Worm (Caenorhabditis elegans) whole organism, L2 larva: ENCODE results near the gene F46B6.12.

Source experiments
- C34F6.9 ChIP-seq: fragments of 150-350 bp; optimal IDR thresholded peaks from 2 replicates; lab custom pipeline; 2014; ENCODE audit warnings: missing biosample characterization, missing genetic modification characterization
- F13H6.1 ChIP-seq: sonication (generic microtip); optimal IDR thresholded peaks from 2 replicates; lab custom pipeline; 2016; ENCODE audit warnings: missing genetic modification characterization, missing compliant biosample characterization
- R02D3.7 ChIP-seq: fragments of 150-350 bp; optimal IDR thresholded peaks from 2 replicates; lab custom pipeline; 2014; ENCODE audit warnings: missing biosample characterization, missing genetic modification characterization
- Y55F3AM.14 ChIP-seq: fragments of 200-800 bp; sonication (Bioruptor generic); optimal IDR thresholded peaks from 2 replicates; lab custom pipeline; 2018; ENCODE audit warnings: mild to moderate bottlenecking, missing genetic modification characterization, missing compliant biosample characterization
- ZK546.5 ChIP-seq: sonication (generic microtip); optimal IDR thresholded peaks from 2 replicates; lab custom pipeline; 2017; ENCODE audit warnings: missing biosample characterization, missing genetic modification characterization
- alr-1 ChIP-seq: fragments of 150-350 bp; optimal IDR thresholded peaks from 2 replicates; lab custom pipeline; 2014; ENCODE audit warnings: missing biosample characterization, missing genetic modification characterization
- aly-2 ChIP-seq: fragments of 150-350 bp; optimal IDR thresholded peaks from 2 replicates; lab custom pipeline; 2014; ENCODE audit warnings: missing biosample characterization, missing genetic modification characterization
- ama-1 ChIP-seq: fragments of 150-350 bp; optimal IDR thresholded peaks from 2 replicates; lab custom pipeline; 2018; ENCODE audit warnings: inconsistent platforms
- blmp-1 ChIP-seq: sonication (generic microtip); optimal IDR thresholded peaks from 2 replicates; lab custom pipeline; 2017; ENCODE audit warnings: missing genetic modification characterization, mild to moderate bottlenecking, missing compliant biosample characterization, antibody characterized with exemption, moderate library complexity; ENCODE audit not compliant: insufficient read depth
- ceh-16 ChIP-seq: fragments of 150-350 bp; optimal IDR thresholded peaks from 2 replicates; lab custom pipeline; 2014; ENCODE audit warnings: missing biosample characterization, missing genetic modification characterization
- ceh-82 ChIP-seq: fragments of 150-350 bp; optimal IDR thresholded peaks from 2 replicates; lab custom pipeline; 2014; ENCODE audit warnings: missing biosample characterization, missing genetic modification characterization
- crh-2 ChIP-seq: sonication (generic microtip); optimal IDR thresholded peaks from 2 replicates; lab custom pipeline; 2017; ENCODE audit warnings: missing biosample characterization, missing genetic modification characterization
- dmd-4 ChIP-seq: sonication (generic microtip); optimal IDR thresholded peaks from 2 replicates; lab custom pipeline; 2017; ENCODE audit warnings: missing biosample characterization, missing genetic modification characterization
- egl-27 ChIP-seq: sonication (generic microtip); optimal IDR thresholded peaks from 3 replicates; lab custom pipeline; 2017; ENCODE audit warnings: missing biosample characterization, missing genetic modification reagents, missing genetic modification characterization
- elt-1 ChIP-seq: fragments of 150-350 bp; optimal IDR thresholded peaks from 2 replicates; lab custom pipeline; 2014; ENCODE audit warnings: missing biosample characterization, missing genetic modification characterization
- elt-3 ChIP-seq: sonication (generic microtip); optimal IDR thresholded peaks from 2 replicates; lab custom pipeline; 2017; ENCODE audit warnings: missing biosample characterization, missing genetic modification characterization
- fos-1 ChIP-seq: fragments of 150-350 bp; optimal IDR thresholded peaks from 2 replicates; lab custom pipeline; 2014; ENCODE audit warnings: missing biosample characterization, missing genetic modification characterization
- gmeb-1 ChIP-seq: fragments of 150-350 bp; optimal IDR thresholded peaks from 2 replicates; lab custom pipeline; 2014; ENCODE audit warnings: missing biosample characterization, missing genetic modification characterization
- lin-11 ChIP-seq: fragments of 150-350 bp; sonication (generic microtip); optimal IDR thresholded peaks from 2 replicates; lab custom pipeline; 2014; ENCODE audit warnings: missing biosample characterization, missing genetic modification characterization, inconsistent platforms, mixed read lengths
- lin-13 ChIP-seq: fragments of 150-350 bp; optimal IDR thresholded peaks from 2 replicates; lab custom pipeline; 2014; ENCODE audit warnings: missing biosample characterization, missing genetic modification reagents, missing genetic modification characterization
- lin-39 ChIP-seq: fragments of 150-350 bp; optimal IDR thresholded peaks from 2 replicates; lab custom pipeline; 2014; ENCODE audit warnings: missing biosample characterization, missing genetic modification reagents, missing genetic modification characterization
- lsy-2 ChIP-seq, 2 experiments: fragments of 150-350 bp in 1 of 2; sonication (generic microtip) in 1 of 2; optimal IDR thresholded peaks; 2 replicates each; lab custom pipeline; 2014 to 2017; ENCODE audit warnings: missing biosample characterization in 2 of 2, missing genetic modification characterization in 2 of 2
- mab-5 ChIP-seq: fragments of 150-350 bp; optimal IDR thresholded peaks from 2 replicates; lab custom pipeline; 2014; ENCODE audit warnings: missing biosample characterization, missing genetic modification characterization
- mbf-1 ChIP-seq: sonication (generic microtip); optimal IDR thresholded peaks from 2 replicates; lab custom pipeline; 2017; ENCODE audit warnings: missing biosample characterization, missing genetic modification characterization
- mdl-1 ChIP-seq, 2 experiments: fragments of 150-350 bp in 1 of 2; sonication (generic microtip) in 1 of 2; optimal IDR thresholded peaks; 2 replicates each; lab custom pipeline; 2017; ENCODE audit warnings: missing biosample characterization in 2 of 2, missing genetic modification characterization in 2 of 2
- nhr-10 ChIP-seq: sonication (generic microtip); optimal IDR thresholded peaks from 2 replicates; lab custom pipeline; 2017; ENCODE audit warnings: missing biosample characterization, missing genetic modification characterization
- nhr-11 ChIP-seq: fragments of 150-350 bp; optimal IDR thresholded peaks from 2 replicates; lab custom pipeline; 2014; ENCODE audit warnings: missing biosample characterization, missing genetic modification characterization
- nhr-12 ChIP-seq: fragments of 150-350 bp; optimal IDR thresholded peaks from 2 replicates; lab custom pipeline; 2014; ENCODE audit warnings: missing biosample characterization, missing genetic modification characterization
- nhr-129 ChIP-seq: fragments of 150-350 bp; optimal IDR thresholded peaks from 2 replicates; lab custom pipeline; 2014; ENCODE audit warnings: missing biosample characterization, missing genetic modification characterization
- nhr-21 ChIP-seq: fragments of 150-350 bp; optimal IDR thresholded peaks from 2 replicates; lab custom pipeline; 2014; ENCODE audit warnings: missing biosample characterization, missing genetic modification characterization
- nhr-23 ChIP-seq: fragments of 150-350 bp; optimal IDR thresholded peaks from 2 replicates; lab custom pipeline; 2014; ENCODE audit warnings: missing biosample characterization, missing genetic modification reagents, missing genetic modification characterization
- nhr-237 ChIP-seq: fragments of 150-350 bp; optimal IDR thresholded peaks from 2 replicates; lab custom pipeline; 2014; ENCODE audit warnings: missing biosample characterization, missing genetic modification characterization
- nhr-25 ChIP-seq: fragments of 150-350 bp; sonication (generic microtip); optimal IDR thresholded peaks from 3 replicates; lab custom pipeline; 2014; ENCODE audit warnings: missing biosample characterization, missing genetic modification characterization
- nhr-6 ChIP-seq: fragments of 150-350 bp; optimal IDR thresholded peaks from 2 replicates; lab custom pipeline; 2014; ENCODE audit warnings: missing biosample characterization, missing genetic modification characterization
- nhr-77 ChIP-seq: fragments of 150-350 bp; optimal IDR thresholded peaks from 2 replicates; lab custom pipeline; 2014; ENCODE audit warnings: missing biosample characterization, missing genetic modification characterization
- peb-1 ChIP-seq: fragments of 150-350 bp; optimal IDR thresholded peaks from 2 replicates; lab custom pipeline; 2014; ENCODE audit warnings: missing biosample characterization, missing genetic modification characterization
- sem-4 ChIP-seq: fragments of 150-350 bp; optimal IDR thresholded peaks from 2 replicates; lab custom pipeline; 2014; ENCODE audit warnings: missing biosample characterization, missing genetic modification reagents, missing genetic modification characterization
- skn-1 ChIP-seq: sonication (generic microtip); optimal IDR thresholded peaks from 2 replicates; lab custom pipeline; 2017; ENCODE audit warnings: missing biosample characterization, missing genetic modification characterization
- sma-3 ChIP-seq: sonication (generic microtip); optimal IDR thresholded peaks from 2 replicates; lab custom pipeline; 2016; ENCODE audit warnings: missing genetic modification reagents, missing genetic modification characterization, missing compliant biosample characterization
- sma-9 ChIP-seq, 2 experiments: fragments of 150-350 bp in 1 of 2; sonication (generic microtip) in 1 of 2; optimal IDR thresholded peaks; 2 replicates each; lab custom pipeline; 2014 to 2016; ENCODE audit warnings: missing genetic modification characterization in 2 of 2, mild to moderate bottlenecking in 1 of 2, missing biosample characterization in 1 of 2, missing compliant biosample characterization in 1 of 2, missing genetic modification reagents in 1 of 2, moderate library complexity in 1 of 2
- snpc-4 ChIP-seq: fragments of 150-350 bp; optimal IDR thresholded peaks from 2 replicates; lab custom pipeline; 2014; ENCODE audit warnings: missing biosample characterization, missing genetic modification characterization
- unc-39 ChIP-seq: fragments of 150-350 bp; optimal IDR thresholded peaks from 2 replicates; lab custom pipeline; 2014; ENCODE audit warnings: missing biosample characterization, missing genetic modification characterization
- unc-55 ChIP-seq: fragments of 150-350 bp; sonication (generic microtip); optimal IDR thresholded peaks from 3 replicates; lab custom pipeline; 2014; ENCODE audit warnings: missing biosample characterization, missing genetic modification reagents, missing genetic modification characterization
- unc-62 ChIP-seq: fragments of 150-350 bp; optimal IDR thresholded peaks from 2 replicates; lab custom pipeline; 2014; ENCODE audit warnings: missing biosample characterization, missing genetic modification reagents, missing genetic modification characterization
- zag-1 ChIP-seq: fragments of 150-350 bp; optimal IDR thresholded peaks from 2 replicates; lab custom pipeline; 2014; ENCODE audit warnings: missing biosample characterization, missing genetic modification characterization
- ztf-1 ChIP-seq: fragments of 200-800 bp; sonication (Bioruptor generic); conservative IDR thresholded peaks from 2 replicates; pipeline ENCODE4 v1.3.6; 2022; ENCODE audit warnings: missing genetic modification characterization, missing compliant biosample characterization
- ztf-11 ChIP-seq: sonication (generic microtip); optimal IDR thresholded peaks from 2 replicates; lab custom pipeline; 2017; ENCODE audit warnings: missing biosample characterization, missing genetic modification characterization
- ztf-4 ChIP-seq: fragments of 150-350 bp; optimal IDR thresholded peaks from 2 replicates; lab custom pipeline; 2014; ENCODE audit warnings: missing biosample characterization, missing genetic modification characterization

F46B6.12 gene

DNA sequence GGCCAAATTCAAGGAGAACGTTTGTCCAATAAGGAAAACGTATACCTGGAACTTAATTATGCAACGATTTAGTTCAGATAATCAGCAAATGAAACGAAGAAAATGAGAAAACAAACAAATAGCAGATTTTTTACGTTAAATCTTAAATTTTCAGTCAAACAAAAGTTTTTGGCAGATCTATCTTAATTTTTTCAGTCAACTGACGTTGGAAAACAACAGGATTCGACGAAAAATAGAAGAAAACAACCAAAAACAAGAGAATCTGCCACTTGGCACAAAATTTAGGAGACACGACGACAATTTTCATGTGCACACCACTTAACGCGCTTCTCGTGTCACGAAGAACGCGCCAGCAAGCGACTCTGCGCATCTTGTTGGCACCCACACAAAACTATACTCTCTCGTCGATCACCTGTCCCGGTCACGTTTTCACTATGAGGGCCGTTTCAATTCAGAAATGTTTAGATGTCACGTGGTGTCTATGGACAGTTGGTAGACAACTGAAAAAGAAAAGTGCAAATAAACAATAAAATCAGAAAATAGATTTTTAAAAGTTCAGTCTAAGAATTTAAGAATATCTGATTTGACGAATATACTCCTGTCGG is 14.1 kb upstream of the F46B6.12 start, which contains the start of gene ztf-7:
Gene ztf-7 (minus strand): TSS at position 51 of the 605 bp plus-strand sequence.
- TF ChIP-seq mdl-1 (tag; optimal IDR thresholded peaks at IDR 0.05; lab: Kevin White, UChicago): peak; percentile 79 to 95
- no peak for TF ChIP-seq ceh-82 (tag; lab: Kevin White, UChicago)
- no peak for TF ChIP-seq nhr-23 (tag; lab: Kevin White, UChicago)
- TF ChIP-seq nhr-6 (tag; lab: Kevin White, UChicago): peak; percentile 91
- TF ChIP-seq F13H6.1: peak; percentile 96
- peak; percentile 97 for TF ChIP-seq crh-2 (tag; lab: Kevin White, UChicago)
- peak; percentile 51 for TF ChIP-seq dmd-4
- TF ChIP-seq ztf-11 (tag; lab: Kevin White, UChicago): no peak
- peak; percentile 99 for TF ChIP-seq C34F6.9
- no peak for TF ChIP-seq nhr-77 (tag; lab: Kevin White, UChicago)
- TF ChIP-seq nhr-21 (tag; lab: Kevin White, UChicago): peak; percentile 97
- TF ChIP-seq lin-39: no peak
- TF ChIP-seq egl-27 (tag; lab: Kevin White, UChicago): peak; percentile 82
- no peak for TF ChIP-seq nhr-11
- TF ChIP-seq Y55F3AM.14: peak; percentile 86
- TF ChIP-seq peb-1: no peak
- TF ChIP-seq lsy-2 (tag; optimal IDR thresholded peaks at IDR 0.05; lab: Kevin White, UChicago): peak; percentile 85 to 97
- TF ChIP-seq mbf-1 (tag; lab: Kevin White, UChicago): no peak
- peak; percentile 63 for TF ChIP-seq ama-1 (lab: Kevin White, UChicago)
- TF ChIP-seq R02D3.7: peak; percentile 32
- peak; percentile 97 for TF ChIP-seq sma-9 (GFP tag; optimal IDR thresholded peaks at IDR 0.05; lab: Kevin White, UChicago)
- TF ChIP-seq sma-9 (tag; optimal IDR thresholded peaks at IDR 0.05; lab: Kevin White, UChicago): no peak
- TF ChIP-seq unc-62 (GFP tag; lab: Kevin White, UChicago): peak; percentile 71
- TF ChIP-seq nhr-237 (tag; lab: Kevin White, UChicago): peak; percentile 38
- peak; percentile 58 for TF ChIP-seq zag-1
- TF ChIP-seq fos-1 (tag; lab: Kevin White, UChicago): peak; percentile 88
- peak; percentile 98 for TF ChIP-seq sma-3
- TF ChIP-seq mab-5 (tag; lab: Kevin White, UChicago): peak; percentile 92
- TF ChIP-seq nhr-25 (tag; lab: Kevin White, UChicago): peak; percentile 98
- TF ChIP-seq unc-39: no peak
- TF ChIP-seq elt-1 (tag; lab: Kevin White, UChicago): no peak
- peak; percentile 72 for TF ChIP-seq skn-1 (tag; lab: Kevin White, UChicago)
- peak; percentile 94 for TF ChIP-seq nhr-129 (tag; lab: Kevin White, UChicago)
- TF ChIP-seq ztf-4 (tag; lab: Kevin White, UChicago): peak; percentile 91
- peak; percentile 83 for TF ChIP-seq unc-55
- TF ChIP-seq lin-13 (GFP tag; lab: Kevin White, UChicago): peak; percentile 83
- no peak for TF ChIP-seq nhr-10 (tag; lab: Kevin White, UChicago)
- TF ChIP-seq ztf-1 (GFP tag; lab: Robert Waterston, UW): no peak
- TF ChIP-seq snpc-4: peak; percentile 87
- no peak for TF ChIP-seq elt-3 (tag; lab: Kevin White, UChicago)
- TF ChIP-seq alr-1 (tag; lab: Kevin White, UChicago): no peak
- no peak for TF ChIP-seq aly-2
- TF ChIP-seq lin-11 (tag; lab: Kevin White, UChicago): peak; percentile 95
- no peak for TF ChIP-seq nhr-12 (tag; lab: Kevin White, UChicago)
- peak; percentile 39 for TF ChIP-seq ceh-16 (tag; lab: Kevin White, UChicago)
- TF ChIP-seq gmeb-1 (tag; lab: Kevin White, UChicago): peak; percentile 92
- peak; percentile 84 for TF ChIP-seq blmp-1
- TF ChIP-seq sem-4 (tag; lab: Kevin White, UChicago): peak; percentile 92
- no peak for TF ChIP-seq ZK546.5 (tag; lab: Kevin White, UChicago)
